Fruit fly (Drosophila melanogaster): ENCODE measurements around the gene Glut1.

DNA sequence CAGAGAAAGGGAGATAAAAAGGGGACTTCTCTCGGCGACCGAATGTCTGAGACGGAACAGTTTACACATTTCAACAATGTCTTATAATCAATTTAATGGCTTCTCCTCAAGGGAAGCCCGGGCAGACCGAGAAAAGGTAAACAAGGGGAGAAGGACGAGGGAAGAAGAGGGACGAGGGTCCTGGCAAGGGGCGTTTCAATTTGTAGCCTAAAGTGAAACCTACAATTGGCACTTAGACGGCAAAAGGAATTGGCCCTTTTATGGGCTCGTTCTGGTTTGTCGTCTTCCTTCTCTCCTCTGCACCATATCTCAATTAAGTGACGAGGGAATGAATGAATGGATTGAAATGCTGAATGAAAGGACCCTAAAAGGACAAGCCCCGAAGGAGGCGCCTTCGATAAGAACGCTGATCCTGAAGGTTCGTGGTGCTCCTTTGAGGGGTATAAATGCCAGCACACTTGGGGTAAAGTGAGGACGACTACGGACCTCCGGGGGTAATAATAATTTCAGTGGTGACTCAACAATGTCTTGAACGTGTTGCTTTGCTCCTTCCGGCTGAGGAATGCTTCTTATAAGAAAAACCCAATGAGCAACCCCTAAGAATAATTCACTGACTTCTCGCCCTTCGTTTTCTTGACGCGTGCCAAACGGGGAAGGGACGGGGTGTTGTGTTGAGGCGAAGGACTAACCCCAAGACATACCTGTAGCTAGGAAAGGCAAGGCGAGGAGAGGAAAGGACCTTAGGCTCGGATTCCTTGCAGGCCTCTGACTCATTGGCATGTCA lies 13.2 kb upstream of the Glut1 start:
- TF ChIP-seq CG8478 (optimal IDR thresholded peaks at IDR 0.05) (no peak), CTCF (optimal IDR thresholded peaks at IDR 0.05) (no peak)

Data from S2 (cell line).